Worm (Caenorhabditis elegans): ENCODE results near the gene fbxa-5.

DNA sequence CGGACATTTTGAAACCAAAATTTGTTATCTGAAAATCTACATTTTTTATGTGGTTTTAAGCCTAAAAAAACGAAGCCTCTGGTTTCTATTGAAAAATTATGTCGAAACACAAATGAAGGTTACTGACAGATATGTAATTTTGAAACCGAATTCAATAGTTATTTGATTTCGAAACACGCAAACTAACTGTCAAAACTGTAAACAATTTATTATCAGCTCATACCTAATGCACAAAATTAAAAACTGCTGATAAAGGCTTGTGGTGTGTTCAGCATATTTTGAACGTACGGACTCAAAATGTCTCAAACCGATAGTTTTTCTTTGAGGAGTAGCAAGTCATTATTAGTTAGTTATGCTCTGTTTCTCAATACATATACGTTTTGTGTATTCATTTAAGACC is 2.3 kb upstream of the fbxa-5 start, which contains the start of gene fbxa-26:
- TF ChIP-seq tab-1 (GFP tag; IDR thresholded peaks at IDR 0.05) (no peak), ref-1 (GFP tag; conservative IDR thresholded peaks at IDR 0.05) (no peak), ztf-23 (GFP tag; IDR thresholded peaks at IDR 0.05) (no peak), ztf-29 (GFP tag; IDR thresholded peaks at IDR 0.05) (no peak), flt-1 (GFP tag; IDR thresholded peaks at IDR 0.05) (no peak), T22C8.4 (GFP tag; IDR thresholded peaks at IDR 0.05) (no peak), klf-2 (GFP tag; conservative IDR thresholded peaks at IDR 0.05) (no peak)

All from whole organism, midembryonic.